Worm (Caenorhabditis elegans) whole organism, L1 larva: Measurements from ENCODE around the gene C18H9.5.

ENCODE experiments used
- aly-2 ChIP-seq: fragments of 150-350 bp; optimal IDR thresholded peaks from 2 replicates; lab custom pipeline; 2014; ENCODE audit warnings: missing biosample characterization, missing genetic modification characterization
- blmp-1 ChIP-seq: fragments of 150-350 bp; optimal IDR thresholded peaks from 2 replicates; lab custom pipeline; 2014; ENCODE audit warnings: missing biosample characterization, missing genetic modification characterization
- ceh-63 ChIP-seq: fragments of 200-800 bp; sonication (Bioruptor generic); optimal IDR thresholded peaks from 2 replicates; lab custom pipeline; 2018; ENCODE audit warnings: mild to moderate bottlenecking, missing genetic modification characterization, missing compliant biosample characterization
- ceh-82 ChIP-seq, 3 experiments: fragments of 150-350 bp in 1 of 3; sonication (generic microtip) in 2 of 3; optimal IDR thresholded peaks; 2 replicates each; lab custom pipeline; 2014 to 2017; ENCODE audit warnings: missing biosample characterization in 3 of 3, missing genetic modification characterization in 3 of 3
- ceh-88 ChIP-seq: fragments of 200-800 bp; sonication (Bioruptor generic); IDR thresholded peaks from 2 replicates; pipeline ENCODE4 v1.3.6; 2022; ENCODE audit warnings: missing genetic modification characterization, missing compliant biosample characterization
- ces-1 ChIP-seq: fragments of 150-350 bp; optimal IDR thresholded peaks from 2 replicates; lab custom pipeline; 2014; ENCODE audit warnings: missing biosample characterization, missing genetic modification reagents, missing genetic modification characterization
- dpl-1 ChIP-seq, 3 experiments: fragments of 150-350 bp in 2 of 3; sonication (generic microtip) in 1 of 3; optimal IDR thresholded peaks; 2 replicates each; lab custom pipeline; 2014 to 2017; ENCODE audit warnings: missing biosample characterization in 3 of 3, missing genetic modification characterization in 3 of 3, missing genetic modification reagents in 3 of 3
- dsc-1 ChIP-seq: sonication (generic microtip); optimal IDR thresholded peaks from 2 replicates; lab custom pipeline; 2016; ENCODE audit warnings: mild to moderate bottlenecking, missing genetic modification characterization, missing compliant biosample characterization
- efl-3 ChIP-seq: fragments of 200-800 bp; sonication (Bioruptor generic); optimal IDR thresholded peaks from 2 replicates; lab custom pipeline; 2018; ENCODE audit warnings: mild to moderate bottlenecking, missing genetic modification characterization, missing compliant biosample characterization
- elt-2 ChIP-seq: sonication (generic microtip); optimal IDR thresholded peaks from 2 replicates; lab custom pipeline; 2016; ENCODE audit warnings: missing genetic modification characterization, mild to moderate bottlenecking, inconsistent platforms, missing compliant biosample characterization, missing genetic modification reagents
- elt-3 ChIP-seq, 6 experiments: fragments of 150-350 bp in 1 of 6; sonication (generic microtip); optimal IDR thresholded peaks; 2 replicates each; lab custom pipeline; 2017 to 2018; ENCODE audit warnings: missing biosample characterization in 6 of 6, missing genetic modification characterization in 6 of 6, inconsistent platforms in 1 of 6
- fkh-10 ChIP-seq: sonication (generic microtip); optimal IDR thresholded peaks from 2 replicates; lab custom pipeline; 2017; ENCODE audit warnings: missing biosample characterization, missing genetic modification reagents, missing genetic modification characterization
- fkh-8 ChIP-seq: sonication (generic microtip); optimal IDR thresholded peaks from 2 replicates; lab custom pipeline; 2016; ENCODE audit warnings: mild to moderate bottlenecking, missing genetic modification characterization, missing compliant biosample characterization
- fos-1 ChIP-seq: fragments of 150-350 bp; optimal IDR thresholded peaks from 2 replicates; lab custom pipeline; 2014; ENCODE audit warnings: missing biosample characterization, missing genetic modification characterization
- irx-1 ChIP-seq: sonication (generic microtip); optimal IDR thresholded peaks from 2 replicates; lab custom pipeline; 2016; ENCODE audit warnings: missing genetic modification characterization, missing compliant biosample characterization
- lin-35 ChIP-seq, 2 experiments: fragments of 150-350 bp; optimal IDR thresholded peaks; 2 replicates each; lab custom pipeline; 2014; ENCODE audit warnings: missing biosample characterization in 2 of 2, missing genetic modification characterization in 2 of 2, missing genetic modification reagents in 2 of 2
- lin-39 ChIP-seq: fragments of 150-350 bp; optimal IDR thresholded peaks from 2 replicates; lab custom pipeline; 2014; ENCODE audit warnings: missing biosample characterization, missing genetic modification reagents, missing genetic modification characterization
- lir-3 ChIP-seq: sonication (generic microtip); optimal IDR thresholded peaks from 2 replicates; lab custom pipeline; 2016; ENCODE audit warnings: mild to moderate bottlenecking, missing genetic modification characterization, moderate library complexity, missing compliant biosample characterization; ENCODE audit not compliant: poor library complexity
- lsy-2 ChIP-seq, 2 experiments: fragments of 150-350 bp; optimal IDR thresholded peaks; 2 replicates each; lab custom pipeline; 2014; ENCODE audit warnings: missing biosample characterization in 2 of 2, missing genetic modification characterization in 2 of 2
- nhr-11 ChIP-seq: fragments of 150-350 bp; optimal IDR thresholded peaks from 2 replicates; lab custom pipeline; 2014; ENCODE audit warnings: missing biosample characterization, missing genetic modification characterization
- nhr-12 ChIP-seq: sonication (generic microtip); optimal IDR thresholded peaks from 2 replicates; lab custom pipeline; 2017; ENCODE audit warnings: missing biosample characterization, missing genetic modification characterization
- nhr-19 ChIP-seq: fragments of 200-800 bp; sonication (Bioruptor generic); conservative IDR thresholded peaks from 2 replicates; pipeline ENCODE4 v1.3.6; 2022; ENCODE audit warnings: missing genetic modification characterization, missing compliant biosample characterization
- nhr-76 ChIP-seq: sonication (generic microtip); optimal IDR thresholded peaks from 2 replicates; lab custom pipeline; 2017; ENCODE audit warnings: missing biosample characterization, missing genetic modification characterization
- nhr-77 ChIP-seq: fragments of 150-350 bp; optimal IDR thresholded peaks from 2 replicates; lab custom pipeline; 2014; ENCODE audit warnings: missing biosample characterization, missing genetic modification characterization
- nhr-90 ChIP-seq: sonication (generic microtip); optimal IDR thresholded peaks from 2 replicates; lab custom pipeline; 2016; ENCODE audit warnings: mild to moderate bottlenecking, missing genetic modification characterization, missing compliant biosample characterization; ENCODE audit not compliant: poor library complexity
- rnt-1 ChIP-seq: sonication (generic microtip); optimal IDR thresholded peaks from 2 replicates; lab custom pipeline; 2016; ENCODE audit warnings: mild to moderate bottlenecking, missing genetic modification characterization, moderate library complexity, missing compliant biosample characterization
- skn-1 ChIP-seq: fragments of 150-350 bp; optimal IDR thresholded peaks from 2 replicates; lab custom pipeline; 2014; ENCODE audit warnings: missing biosample characterization, missing genetic modification characterization
- swsn-7 ChIP-seq: sonication (generic microtip); optimal IDR thresholded peaks from 2 replicates; lab custom pipeline; 2016; ENCODE audit warnings: missing genetic modification characterization, missing compliant biosample characterization
- tbx-2 ChIP-seq: sonication (generic microtip); optimal IDR thresholded peaks from 2 replicates; lab custom pipeline; 2016; ENCODE audit warnings: missing genetic modification characterization, missing compliant biosample characterization
- unc-62 ChIP-seq: fragments of 150-350 bp; optimal IDR thresholded peaks from 2 replicates; lab custom pipeline; 2014; ENCODE audit warnings: missing biosample characterization, missing genetic modification reagents, missing genetic modification characterization
- unc-86 ChIP-seq: sonication (generic microtip); optimal IDR thresholded peaks from 2 replicates; lab custom pipeline; 2016; ENCODE audit warnings: missing genetic modification characterization, missing compliant biosample characterization
- unc-98 ChIP-seq: fragments of 200-800 bp; sonication (Bioruptor generic); IDR thresholded peaks from 2 replicates; pipeline ENCODE4 v1.3.6; 2022; ENCODE audit warnings: missing genetic modification characterization, missing compliant biosample characterization
- vab-15 ChIP-seq: sonication (generic microtip); optimal IDR thresholded peaks from 2 replicates; lab custom pipeline; 2017; ENCODE audit warnings: missing genotype, mild to moderate bottlenecking, missing genetic modification characterization, missing compliant biosample characterization

The C18H9.5 gene

DNA sequence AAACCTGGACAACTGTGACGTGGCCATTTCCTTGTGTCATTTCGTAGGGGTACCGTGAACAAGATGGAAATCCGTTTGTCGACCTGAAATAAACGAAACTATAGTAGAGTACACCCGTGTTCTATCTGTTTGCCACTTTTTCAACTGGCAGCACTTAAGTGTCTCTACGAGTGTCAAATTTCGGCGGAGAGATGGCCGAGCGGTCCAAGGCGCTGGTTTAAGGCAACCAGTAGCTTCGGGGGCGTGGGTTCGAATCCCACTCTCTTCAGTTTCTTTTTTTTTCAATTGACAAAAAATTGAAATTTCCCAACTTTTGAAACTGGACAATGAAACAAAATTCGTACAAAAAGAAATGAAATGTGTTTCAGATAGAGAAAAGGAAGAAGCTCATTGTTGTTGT is 26.2 kb upstream of the C18H9.5 start (continued):
- no peak for TF ChIP-seq nhr-11 (tag; lab: Kevin White, UChicago)
- TF ChIP-seq elt-3 (tag; optimal IDR thresholded peaks at IDR 0.05; lab: Kevin White, UChicago): peak in 2 of 6 experiments; percentile 9 to 17
- TF ChIP-seq lsy-2 (tag; optimal IDR thresholded peaks at IDR 0.05; lab: Kevin White, UChicago): peak; percentile 18 to 50
- peak; percentile 45 for TF ChIP-seq nhr-77 (tag; lab: Kevin White, UChicago)
- TF ChIP-seq fkh-8: no peak
- no peak for TF ChIP-seq unc-62 (GFP tag; lab: Kevin White, UChicago)
- TF ChIP-seq nhr-90 (tag; lab: Kevin White, UChicago): peak; percentile 3
- peak; percentile 25 for TF ChIP-seq lir-3 (tag; lab: Kevin White, UChicago)

DNA sequence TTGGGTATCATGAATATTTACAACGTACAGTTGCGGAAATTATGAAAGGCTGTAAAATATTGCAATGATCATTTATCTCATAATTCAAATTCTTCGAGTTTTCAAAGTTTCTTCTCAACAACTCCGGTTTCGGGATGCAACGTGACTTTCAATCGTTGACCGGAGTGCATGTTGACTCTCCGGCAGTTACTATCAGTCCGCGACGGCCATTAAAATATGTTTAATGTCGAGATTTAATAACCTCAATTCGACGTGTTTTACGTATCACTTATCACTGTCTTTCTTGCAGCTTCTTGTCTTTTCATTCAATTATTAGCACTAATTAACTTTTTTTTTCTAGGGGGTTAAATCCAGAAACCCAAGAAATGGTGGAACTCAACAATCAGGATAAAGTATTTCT is 22.9 kb upstream of the C18H9.5 start, which contains the start of gene tsp-10:
tsp-10 (plus strand) TSS at position 366 of the 400 bp plus-strand sequence.
- no peak for TF ChIP-seq rnt-1
- TF ChIP-seq ces-1 (GFP tag; lab: Kevin White, UChicago): no peak
- TF ChIP-seq fkh-8: no peak
- no peak for TF ChIP-seq fkh-10
- TF ChIP-seq dsc-1 (tag; lab: Kevin White, UChicago): no peak

DNA sequence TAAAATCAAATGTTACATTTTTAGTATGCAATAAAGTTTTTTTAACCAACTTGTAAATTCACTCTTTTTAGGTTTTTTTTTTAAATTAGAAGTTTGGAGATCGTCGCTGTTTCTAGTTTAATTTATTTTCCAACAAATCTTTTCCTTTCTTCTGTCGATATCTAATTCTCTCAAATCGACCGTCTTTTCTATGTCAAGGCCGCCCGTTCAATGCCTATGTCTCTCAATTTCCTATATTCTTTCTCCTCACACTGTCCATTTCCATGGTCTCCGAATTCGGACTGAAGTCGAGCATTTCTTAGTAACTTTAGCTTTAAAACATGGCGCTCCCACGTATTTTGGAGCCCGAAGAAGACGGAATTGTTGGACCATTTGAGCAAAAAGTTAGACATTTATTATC is 21.3 kb upstream of the C18H9.5 start, which contains the start of the genes T14B4.5 and T14B4.20:
T14B4.5 (plus strand) TSS at position 226 of the 400 bp plus-strand sequence.
T14B4.20 (plus strand) TSS at position 264 of the 400 bp plus-strand sequence.
- no peak for TF ChIP-seq nhr-12
- TF ChIP-seq lin-35 (GFP tag; optimal IDR thresholded peaks at IDR 0.05; lab: Kevin White, UChicago): no peak
- no peak for TF ChIP-seq unc-86
- TF ChIP-seq nhr-11 (tag; lab: Kevin White, UChicago): no peak
- TF ChIP-seq blmp-1: peak; percentile 80
- no peak for TF ChIP-seq dpl-1 (GFP tag; optimal IDR thresholded peaks at IDR 0.05; lab: Kevin White, UChicago)
- no peak for TF ChIP-seq ceh-63 (GFP tag; lab: Kevin White, UChicago)

DNA sequence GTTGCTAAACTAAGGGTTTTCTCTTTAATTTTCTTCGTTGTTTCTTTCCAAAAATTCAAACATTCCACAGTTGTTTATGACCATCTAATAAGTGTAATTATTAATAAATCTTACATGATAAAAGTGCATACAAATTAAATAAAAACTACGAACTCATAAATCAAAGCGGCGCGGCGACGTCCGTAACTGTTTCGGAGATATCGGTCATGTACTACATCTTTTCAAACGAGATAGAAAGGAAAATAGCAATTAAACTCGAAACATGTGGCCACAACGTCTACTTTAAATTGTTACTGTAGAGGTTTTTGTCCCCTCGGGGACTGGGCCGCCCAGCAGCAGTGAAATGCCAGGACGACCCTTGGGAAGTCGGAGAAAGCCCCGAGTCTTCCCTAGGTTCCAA is 20.5 kb upstream of the C18H9.5 start:
- peak; percentile 86 for TF ChIP-seq blmp-1
- TF ChIP-seq elt-2 (tag; lab: Kevin White, UChicago): no peak

DNA sequence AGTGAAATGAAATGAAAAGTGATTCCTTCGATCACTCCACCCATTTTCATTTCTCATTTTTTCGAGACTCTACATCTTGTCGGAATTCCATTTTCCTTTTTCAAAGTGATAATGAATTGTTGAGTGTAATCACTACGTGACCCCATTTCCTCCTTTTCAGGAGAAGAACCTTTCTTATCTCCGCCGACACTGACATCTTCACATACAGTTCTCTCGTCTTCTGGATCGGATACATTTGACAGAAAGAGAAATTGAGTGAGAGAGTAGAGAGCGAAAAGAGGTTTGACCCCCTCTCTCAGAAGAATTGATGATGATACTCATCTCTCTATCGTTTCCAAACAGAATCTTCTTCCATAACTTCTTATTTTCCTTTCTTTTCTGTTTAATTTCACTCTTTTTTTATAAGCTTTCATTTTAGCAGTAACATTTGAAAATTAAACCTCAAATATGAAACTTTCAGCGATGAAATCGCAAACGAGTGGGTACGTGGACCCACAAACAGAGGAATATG is 18.5 kb upstream of the C18H9.5 start, which contains the start of gene dpy-2:
dpy-2 (plus strand) TSS at position 461 of the 511 bp plus-strand sequence.
- TF ChIP-seq elt-3 (tag; optimal IDR thresholded peaks at IDR 0.05; lab: Kevin White, UChicago) (peak in 1 of 6 experiments; percentile 11), blmp-1 (peak; percentile 99), skn-1 (tag; lab: Kevin White, UChicago) (no peak)

DNA sequence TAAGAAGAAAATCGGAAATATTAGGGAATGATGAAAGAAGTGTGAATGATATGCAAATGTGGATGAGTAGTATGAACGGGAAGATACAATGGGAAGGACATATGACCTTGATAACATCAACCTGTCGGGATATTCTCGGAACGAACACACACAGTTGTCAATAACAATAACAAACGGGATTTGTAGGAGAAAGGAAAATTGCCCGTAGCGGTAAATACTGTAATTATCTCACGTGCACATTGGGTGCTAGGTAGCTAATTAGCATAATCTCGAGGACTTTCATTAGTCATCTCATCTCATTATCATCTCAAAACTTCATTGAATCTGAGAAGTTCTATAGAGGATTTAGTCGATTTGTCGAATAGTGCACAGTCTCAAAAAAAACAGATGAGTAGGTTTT is 17.6 kb upstream of the C18H9.5 start:
- TF ChIP-seq nhr-19 (GFP tag; lab: Robert Waterston, UW): no peak
- TF ChIP-seq irx-1: no peak
- no peak for TF ChIP-seq ceh-88
- TF ChIP-seq unc-98 (GFP tag; lab: Robert Waterston, UW): no peak
- TF ChIP-seq fos-1 (tag; lab: Kevin White, UChicago): no peak
- TF ChIP-seq vab-15 (tag; lab: Kevin White, UChicago): no peak
- no peak for TF ChIP-seq nhr-76 (tag; lab: Kevin White, UChicago)
- no peak for TF ChIP-seq tbx-2
- TF ChIP-seq efl-3 (GFP tag; lab: Kevin White, UChicago): no peak
- TF ChIP-seq swsn-7 (tag; lab: Kevin White, UChicago): no peak
- no peak for TF ChIP-seq aly-2 (tag; lab: Kevin White, UChicago)
- no peak for TF ChIP-seq lin-39 (tag; lab: Kevin White, UChicago)
- no peak for TF ChIP-seq ceh-82 (tag; optimal IDR thresholded peaks at IDR 0.05; lab: Kevin White, UChicago)
- TF ChIP-seq fkh-8: no peak
- no peak for TF ChIP-seq rnt-1
